Worm (Caenorhabditis elegans) whole organism, L3 larva: ENCODE measurements around the gene C54G7.1.
A peak's percentile ranks its signal among the peaks of the same experiment; 100 is the strongest.

Source experiments
- ZK546.5 ChIP-seq: sonication (generic microtip); optimal IDR thresholded peaks from 2 replicates; lab custom pipeline; 2017; ENCODE audit warnings: missing biosample characterization, missing genetic modification characterization
- ama-1 ChIP-seq: fragments of 150-350 bp; optimal IDR thresholded peaks from 2 replicates; lab custom pipeline; 2018
- ceh-28 ChIP-seq: fragments of 150-350 bp; optimal IDR thresholded peaks from 2 replicates; lab custom pipeline; 2014; ENCODE audit warnings: missing biosample characterization, missing genetic modification reagents, missing genetic modification characterization
- ceh-82 ChIP-seq: fragments of 150-350 bp; optimal IDR thresholded peaks from 2 replicates; lab custom pipeline; 2014; ENCODE audit warnings: missing biosample characterization, missing genetic modification characterization
- ceh-9 ChIP-seq: sonication (generic microtip); optimal IDR thresholded peaks from 2 replicates; lab custom pipeline; 2018; ENCODE audit warnings: missing biosample characterization, missing genetic modification characterization
- egl-27 ChIP-seq: sonication (generic microtip); optimal IDR thresholded peaks from 4 replicates; lab custom pipeline; 2017; ENCODE audit warnings: missing biosample characterization, missing genetic modification reagents, missing genetic modification characterization
- elt-2 ChIP-seq: sonication (generic microtip); optimal IDR thresholded peaks from 2 replicates; lab custom pipeline; 2016; ENCODE audit warnings: missing genetic modification reagents, mild to moderate bottlenecking, missing genetic modification characterization, missing compliant biosample characterization
- eor-1 ChIP-seq, 2 experiments: fragments of 150-350 bp; optimal IDR thresholded peaks; 2 replicates each; lab custom pipeline; 2014 to 2018; ENCODE audit warnings: missing biosample characterization in 2 of 2, missing genetic modification characterization in 2 of 2
- fkh-10 ChIP-seq: sonication (generic microtip); optimal IDR thresholded peaks from 2 replicates; lab custom pipeline; 2017; ENCODE audit warnings: missing biosample characterization, missing genetic modification reagents, missing genetic modification characterization
- fkh-2 ChIP-seq: fragments of 150-350 bp; optimal IDR thresholded peaks from 2 replicates; lab custom pipeline; 2014; ENCODE audit warnings: missing biosample characterization, missing genetic modification reagents, missing genetic modification characterization
- fos-1 ChIP-seq: fragments of 150-350 bp; optimal IDR thresholded peaks from 2 replicates; lab custom pipeline; 2014; ENCODE audit warnings: missing biosample characterization, missing genetic modification characterization
- hmg-11 ChIP-seq: sonication (generic microtip); optimal IDR thresholded peaks from 2 replicates; lab custom pipeline; 2016; ENCODE audit warnings: missing genetic modification characterization, missing compliant biosample characterization
- jun-1 ChIP-seq: fragments of 150-350 bp; optimal IDR thresholded peaks from 2 replicates; lab custom pipeline; 2014; ENCODE audit warnings: missing biosample characterization, missing genetic modification reagents, missing genetic modification characterization
- lin-39 ChIP-seq: fragments of 150-350 bp; optimal IDR thresholded peaks from 2 replicates; lab custom pipeline; 2018; ENCODE audit warnings: missing biosample characterization, missing genetic modification reagents, missing genetic modification characterization
- lsy-12 ChIP-seq: sonication (generic microtip); optimal IDR thresholded peaks from 2 replicates; lab custom pipeline; 2016; ENCODE audit warnings: mild to moderate bottlenecking, missing genetic modification characterization, missing compliant biosample characterization
- mdl-1 ChIP-seq: fragments of 150-350 bp; optimal IDR thresholded peaks from 2 replicates; lab custom pipeline; 2014; ENCODE audit warnings: missing biosample characterization, missing genetic modification characterization
- nfya-1 ChIP-seq: sonication (generic microtip); optimal IDR thresholded peaks from 2 replicates; lab custom pipeline; 2017; ENCODE audit warnings: missing genetic modification characterization, mild to moderate bottlenecking, missing compliant biosample characterization, antibody characterized with exemption, moderate library complexity; ENCODE audit not compliant: insufficient read depth
- nhr-11 ChIP-seq: fragments of 150-350 bp; optimal IDR thresholded peaks from 2 replicates; lab custom pipeline; 2014; ENCODE audit warnings: missing biosample characterization, missing genetic modification characterization
- nhr-23 ChIP-seq: fragments of 150-350 bp; optimal IDR thresholded peaks from 2 replicates; lab custom pipeline; 2014; ENCODE audit warnings: missing biosample characterization, missing genetic modification reagents, missing genetic modification characterization
- nhr-237 ChIP-seq: fragments of 150-350 bp; optimal IDR thresholded peaks from 2 replicates; lab custom pipeline; 2014; ENCODE audit warnings: missing biosample characterization, missing genetic modification characterization
- nhr-25 ChIP-seq: sonication (generic microtip); optimal IDR thresholded peaks from 2 replicates; lab custom pipeline; 2017; ENCODE audit warnings: missing biosample characterization, missing genetic modification characterization
- nhr-28 ChIP-seq: fragments of 150-350 bp; optimal IDR thresholded peaks from 2 replicates; lab custom pipeline; 2014; ENCODE audit warnings: missing biosample characterization, missing genetic modification characterization
- nhr-43 ChIP-seq: sonication (generic microtip); optimal IDR thresholded peaks from 2 replicates; lab custom pipeline; 2016; ENCODE audit warnings: mild to moderate bottlenecking, missing genetic modification characterization, missing compliant biosample characterization; ENCODE audit not compliant: poor library complexity, severe bottlenecking
- nhr-77 ChIP-seq: fragments of 150-350 bp; optimal IDR thresholded peaks from 2 replicates; lab custom pipeline; 2014; ENCODE audit warnings: missing biosample characterization, missing genetic modification characterization
- pqm-1 ChIP-seq: fragments of 150-350 bp; optimal IDR thresholded peaks from 2 replicates; lab custom pipeline; 2017; ENCODE audit warnings: missing biosample characterization, missing genetic modification characterization, inconsistent platforms
- sea-2 ChIP-seq: fragments of 150-350 bp; sonication (generic microtip); optimal IDR thresholded peaks from 4 replicates; lab custom pipeline; 2014; ENCODE audit warnings: missing biosample characterization, missing genetic modification reagents, missing genetic modification characterization
- snpc-4 ChIP-seq: fragments of 150-350 bp; optimal IDR thresholded peaks from 2 replicates; lab custom pipeline; 2014; ENCODE audit warnings: missing biosample characterization, missing genetic modification characterization
- tbx-2 ChIP-seq: sonication (generic microtip); optimal IDR thresholded peaks from 2 replicates; lab custom pipeline; 2016; ENCODE audit warnings: mild to moderate bottlenecking, missing genetic modification characterization, missing compliant biosample characterization
- unc-39 ChIP-seq: sonication (generic microtip); optimal IDR thresholded peaks from 4 replicates; lab custom pipeline; 2017; ENCODE audit warnings: missing biosample characterization, missing genetic modification characterization
- unc-62 ChIP-seq: fragments of 150-350 bp; sonication (generic microtip); optimal IDR thresholded peaks from 4 replicates; lab custom pipeline; 2014; ENCODE audit warnings: missing biosample characterization, missing genetic modification reagents, missing genetic modification characterization
- zag-1 ChIP-seq: fragments of 150-350 bp; optimal IDR thresholded peaks from 2 replicates; lab custom pipeline; 2014; ENCODE audit warnings: missing biosample characterization, missing genetic modification characterization
- ztf-4 ChIP-seq: fragments of 150-350 bp; optimal IDR thresholded peaks from 2 replicates; lab custom pipeline; 2014; ENCODE audit warnings: missing biosample characterization, missing genetic modification characterization

The C54G7.1 gene

DNA sequence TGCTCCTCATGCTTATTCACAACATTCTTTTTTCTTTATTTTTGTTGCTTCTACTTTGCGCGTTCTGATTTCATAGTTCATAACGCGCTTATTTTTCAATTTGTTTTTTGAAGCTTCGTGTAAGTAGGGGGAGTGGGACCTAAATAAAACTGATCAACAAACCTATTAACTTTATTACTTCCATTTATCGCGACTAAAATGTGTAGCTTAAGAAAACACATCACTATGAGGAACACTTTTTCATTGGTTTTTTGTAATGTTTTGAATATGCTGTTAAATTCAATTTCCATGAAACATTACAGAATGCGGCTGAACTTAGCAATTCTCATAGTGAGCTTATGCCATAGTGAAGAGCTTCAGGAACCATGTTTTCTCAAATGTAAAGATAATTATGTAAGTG lies at the start of gene C54G7.1:
Gene C54G7.1, plus strand, starts transcription at position 301 of the 400 bp plus-strand sequence.
- TF ChIP-seq nhr-43 (tag; lab: Kevin White, UChicago) (no peak), fkh-10 (GFP tag; lab: Kevin White, UChicago) (no peak), eor-1 (tag; optimal IDR thresholded peaks at IDR 0.05; lab: Kevin White, UChicago) (no peak), unc-39 (tag; lab: Kevin White, UChicago) (no peak), nhr-77 (tag; lab: Kevin White, UChicago) (no peak), ama-1 (lab: Kevin White, UChicago) (no peak), zag-1 (tag; lab: Kevin White, UChicago) (no peak), tbx-2 (tag; lab: Kevin White, UChicago) (no peak), elt-2 (tag; lab: Kevin White, UChicago) (no peak), egl-27 (tag; lab: Kevin White, UChicago) (no peak), nhr-237 (tag; lab: Kevin White, UChicago) (no peak), nhr-11 (no peak), fos-1 (tag; lab: Kevin White, UChicago) (no peak), nhr-25 (tag; lab: Kevin White, UChicago) (no peak), unc-62 (GFP tag; lab: Kevin White, UChicago) (no peak), snpc-4 (tag; lab: Kevin White, UChicago) (no peak), sea-2 (GFP tag; lab: Kevin White, UChicago) (no peak), lin-39 (tag; lab: Kevin White, UChicago) (no peak), nhr-23 (tag; lab: Kevin White, UChicago) (no peak)

DNA sequence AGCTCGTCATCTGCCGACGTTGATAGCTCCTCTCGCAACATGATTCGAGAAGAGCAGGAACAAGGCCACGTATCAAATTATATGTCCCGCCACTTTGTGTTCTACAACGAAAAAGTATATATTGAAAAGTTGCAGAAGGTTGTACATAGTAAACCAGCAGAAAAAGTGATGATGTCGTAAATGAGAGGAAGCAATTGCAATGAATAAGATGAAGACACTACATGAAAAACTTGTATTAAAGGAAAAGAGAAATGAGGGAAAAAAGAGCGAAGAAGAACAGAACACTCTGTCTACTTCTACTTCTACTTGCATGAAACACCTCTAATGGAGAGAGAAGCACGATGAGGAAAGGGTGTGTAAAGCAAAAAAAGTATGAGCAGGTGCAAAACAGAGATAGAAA lies 38.6 kb upstream of the C54G7.1 start, which contains the start of gene T23F2.2:
Gene T23F2.2, minus strand, starts transcription at position 101 of the 400 bp plus-strand sequence.
- no peak for TF ChIP-seq nhr-43 (tag; lab: Kevin White, UChicago)
- no peak for TF ChIP-seq unc-39 (tag; lab: Kevin White, UChicago)
- TF ChIP-seq nhr-77 (tag; lab: Kevin White, UChicago), result no peak
- no peak for TF ChIP-seq fkh-10 (GFP tag; lab: Kevin White, UChicago)
- TF ChIP-seq mdl-1 (tag; lab: Kevin White, UChicago), result no peak
- no peak for TF ChIP-seq hmg-11
- TF ChIP-seq ztf-4, result no peak
- no peak for TF ChIP-seq jun-1 (tag; lab: Kevin White, UChicago)
- TF ChIP-seq ZK546.5 (tag; lab: Kevin White, UChicago), result no peak
- TF ChIP-seq ama-1 (lab: Kevin White, UChicago), result no peak
- TF ChIP-seq ceh-82 (tag; lab: Kevin White, UChicago), result no peak
- TF ChIP-seq egl-27 (tag; lab: Kevin White, UChicago), result no peak
- TF ChIP-seq fkh-2, result no peak
- TF ChIP-seq lsy-12 (tag; lab: Kevin White, UChicago), result no peak
- no peak for TF ChIP-seq nhr-28 (tag; lab: Kevin White, UChicago)
- TF ChIP-seq pqm-1 (tag; lab: Kevin White, UChicago), result no peak

DNA sequence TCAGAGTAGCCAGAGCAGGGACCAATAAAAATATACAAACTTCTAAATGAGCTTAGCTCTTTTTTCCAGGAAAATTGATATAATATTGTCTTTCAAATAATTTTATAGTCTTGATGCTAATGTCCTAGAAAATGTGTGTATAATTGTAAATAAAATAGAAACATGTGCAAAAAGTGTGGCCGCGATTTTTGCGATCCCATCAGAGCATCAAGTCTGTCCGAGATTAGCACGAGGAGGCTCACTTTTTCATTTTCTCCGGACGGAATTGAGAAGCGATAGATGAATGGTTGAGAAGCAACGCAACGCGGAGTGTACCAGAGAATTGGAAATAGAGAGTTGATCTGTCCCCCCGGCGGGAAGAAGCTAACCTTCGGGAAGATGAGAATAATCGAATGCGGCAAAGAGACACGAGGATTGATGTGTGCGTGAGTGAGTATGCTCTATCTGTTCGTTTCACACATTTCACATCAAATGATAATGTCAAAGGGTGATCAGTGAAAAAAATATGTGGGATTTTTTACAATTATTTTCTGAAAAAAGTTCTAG lies 37.2 kb upstream of the C54G7.1 start:
- TF ChIP-seq ceh-28 (no peak), nhr-23 (tag; lab: Kevin White, UChicago) (no peak), mdl-1 (tag; lab: Kevin White, UChicago) (no peak), nfya-1 (tag; lab: Kevin White, UChicago) (peak; percentile 24), nhr-237 (tag; lab: Kevin White, UChicago) (no peak), elt-2 (tag; lab: Kevin White, UChicago) (no peak), unc-39 (tag; lab: Kevin White, UChicago) (no peak)
- TF ChIP-seq, all 47 proteins: peak for 1

- no peak for TF ChIP-seq fos-1 (tag; lab: Kevin White, UChicago)
- no peak for TF ChIP-seq nhr-43 (tag; lab: Kevin White, UChicago)
- TF ChIP-seq unc-62 (GFP tag; lab: Kevin White, UChicago), result no peak
- TF ChIP-seq nhr-77 (tag; lab: Kevin White, UChicago), result no peak
- no peak for TF ChIP-seq ZK546.5 (tag; lab: Kevin White, UChicago)
- peak; percentile 29 for TF ChIP-seq nfya-1 (tag; lab: Kevin White, UChicago)
- TF ChIP-seq hmg-11, result peak; percentile 50
- TF ChIP-seq ceh-9 (tag; lab: Kevin White, UChicago), result no peak
- TF ChIP-seq nhr-23 (tag; lab: Kevin White, UChicago), result no peak
Observed at ce11 chrX:5507926-5508325, 35.8 kb upstream of the C54G7.1 start.
